Fruit fly (Drosophila melanogaster): ENCODE results near the gene Axn.

Axn gene

DNA sequence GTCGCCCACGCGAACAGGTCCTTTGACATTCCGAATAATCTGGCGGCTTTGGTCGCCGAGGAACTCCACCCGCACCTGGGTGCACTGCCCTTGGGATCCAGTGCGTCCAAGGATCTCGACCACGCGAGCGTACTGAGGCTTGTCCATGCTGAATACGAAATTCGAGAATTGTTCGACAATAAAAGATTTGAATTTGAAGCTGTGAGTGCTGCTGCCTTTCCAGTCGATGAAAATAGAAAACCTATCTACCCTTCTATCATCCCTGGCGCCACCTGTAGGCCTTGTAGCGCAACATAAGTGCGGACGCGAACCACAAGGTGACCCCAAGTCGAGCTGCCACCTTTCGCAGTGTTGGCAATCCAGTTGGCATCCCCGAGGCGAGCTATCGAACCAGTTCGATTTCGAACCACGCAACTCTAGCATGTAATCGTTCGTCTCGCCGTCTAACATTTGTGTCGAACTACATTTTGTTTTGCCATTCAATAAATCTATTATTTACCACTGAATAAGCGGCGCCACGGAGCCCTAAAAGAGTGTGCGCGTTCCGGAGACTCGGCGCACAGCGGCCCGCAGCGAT lies at the start of gene Axn, which contains the start of gene RpS28a:
Axn (plus strand) TSS at position 391 of the 577 bp plus-strand sequence.
RpS28a (minus strand) TSS at position 197 of the 577 bp plus-strand sequence.
- TF ChIP-seq Ets65A (GFP tag) (peak; percentile 51), crc (GFP tag; optimal IDR thresholded peaks at IDR 0.05) (no peak), lov (optimal IDR thresholded peaks at IDR 0.05) (no peak), lov (GFP tag; IDR thresholded peaks at IDR 0.05) (no peak), exex (tag; optimal IDR thresholded peaks at IDR 0.05) (no peak), eyg (GFP tag; optimal IDR thresholded peaks at IDR 0.05) (no peak), CG9876 (GFP tag; optimal IDR thresholded peaks at IDR 0.05) (no peak), hb (GFP tag; IDR thresholded peaks at IDR 0.05; ENCODE audit: partially characterized antibody) (no peak; the same call in 1 of the 3 replicates), CG1647 (GFP tag; optimal IDR thresholded peaks at IDR 0.05) (no peak), knrl (GFP tag; IDR thresholded peaks at IDR 0.05; ENCODE audit: partially characterized antibody) (peak; percentile 54; the same call in 2 of the 3 replicates), pita (GFP tag; optimal IDR thresholded peaks at IDR 0.05) (peak; percentile 85), prd (optimal IDR thresholded peaks at IDR 0.05) (no peak), prd (GFP tag; IDR thresholded peaks at IDR 0.05) (0 out of 3 replicates have a peak, but pooled peaks have one; percentile 28), trh (GFP tag; optimal IDR thresholded peaks at IDR 0.05) (no peak), Myb (GFP tag; optimal IDR thresholded peaks at IDR 0.05) (peak; percentile 57), CG6791 (GFP tag; IDR thresholded peaks at IDR 0.05; ENCODE audit: partially characterized antibody) (peak; percentile 4; the same call in 1 of the 3 replicates), CG31388 (GFP tag; optimal IDR thresholded peaks at IDR 0.05) (no peak), lilli (GFP tag; optimal IDR thresholded peaks at IDR 0.05) (peak; percentile 5), CG3407 (GFP tag; optimal IDR thresholded peaks at IDR 0.05) (no peak), Med (GFP tag) (peak; percentile 90), CG4360 (GFP tag; IDR thresholded peaks at IDR 0.05) (no peak), B-H1 (GFP tag; IDR thresholded peaks at IDR 0.05) (no peak), en (GFP tag; optimal IDR thresholded peaks at IDR 0.05) (no peak), D19B (GFP tag; optimal IDR thresholded peaks at IDR 0.05) (no peak), CG13123 (GFP tag; optimal IDR thresholded peaks at IDR 0.05) (no peak), NC2α (GFP tag; optimal IDR thresholded peaks at IDR 0.05) (no peak), da (GFP tag; optimal IDR thresholded peaks at IDR 0.05) (no peak), BEAF-32 (GFP tag; optimal IDR thresholded peaks at IDR 0.05) (no peak), Dad (GFP tag; optimal IDR thresholded peaks at IDR 0.05) (no peak), CG2129 (GFP tag; IDR thresholded peaks at IDR 0.05; ENCODE audit: partially characterized antibody) (no peak; the same call in 1 of the 2 replicates), Jarid2 (GFP tag; optimal IDR thresholded peaks at IDR 0.05) (no peak), mam (GFP tag; optimal IDR thresholded peaks at IDR 0.05) (peak; percentile 24), stwl (tag; optimal IDR thresholded peaks at IDR 0.05) (no peak), Hand (GFP tag; optimal IDR thresholded peaks at IDR 0.05) (no peak), pnt (GFP tag; optimal IDR thresholded peaks at IDR 0.05) (peak; percentile 18), fd64A (GFP tag; optimal IDR thresholded peaks at IDR 0.05) (no peak), fru (optimal IDR thresholded peaks at IDR 0.05) (no peak), CG15479 (GFP tag; optimal IDR thresholded peaks at IDR 0.05) (no peak), sr (GFP tag; IDR thresholded peaks at IDR 0.05) (no peak), Doc3 (GFP tag; IDR thresholded peaks at IDR 0.05; ENCODE audit: partially characterized antibody) (no peak), Bteb2 (GFP tag; optimal IDR thresholded peaks at IDR 0.05) (no peak), Gsc (GFP tag; IDR thresholded peaks at IDR 0.05) (no peak), CG13296 (GFP tag; optimal IDR thresholded peaks at IDR 0.05) (no peak), chn (GFP tag; optimal IDR thresholded peaks at IDR 0.05) (no peak), CG8290 (GFP tag; optimal IDR thresholded peaks at IDR 0.05) (peak; percentile 18), CG8290 (tag; optimal IDR thresholded peaks at IDR 0.05) (no peak), CG17568 (GFP tag; optimal IDR thresholded peaks at IDR 0.05) (no peak), Lhr (GFP tag; optimal IDR thresholded peaks at IDR 0.05) (peak; percentile 91), CG9932 (GFP tag; IDR thresholded peaks at IDR 0.05) (peak; percentile 65), CG14050 (GFP tag; IDR thresholded peaks at IDR 0.05) (no peak), z (GFP tag; IDR thresholded peaks at IDR 0.05) (no peak), Mes4 (GFP tag; optimal IDR thresholded peaks at IDR 0.05) (peak; percentile 27)

Measured in whole organism, embryonic.